Worm (Caenorhabditis elegans) whole organism, L1 larva: ENCODE data around the gene F55C9.15.

ENCODE experiments used
- blmp-1 ChIP-seq: fragments of 150-350 bp; optimal IDR thresholded peaks from 2 replicates; lab custom pipeline; 2014; ENCODE audit warnings: missing biosample characterization, missing genetic modification characterization
- ceh-8 ChIP-seq: fragments of 200-800 bp; sonication (Bioruptor generic); optimal IDR thresholded peaks from 2 replicates; lab custom pipeline; 2018; ENCODE audit warnings: mild to moderate bottlenecking, missing genetic modification characterization, moderate library complexity, missing compliant biosample characterization
- dsc-1 ChIP-seq: sonication (generic microtip); optimal IDR thresholded peaks from 2 replicates; lab custom pipeline; 2016; ENCODE audit warnings: mild to moderate bottlenecking, missing genetic modification characterization, missing compliant biosample characterization
- egl-13 ChIP-seq: sonication (generic microtip); optimal IDR thresholded peaks from 2 replicates; lab custom pipeline; 2016; ENCODE audit warnings: missing genotype, missing genetic modification reagents, missing genetic modification characterization, missing compliant biosample characterization
- lin-15B ChIP-seq: fragments of 150-350 bp; sonication (generic microtip); optimal IDR thresholded peaks from 3 replicates; lab custom pipeline; 2014; ENCODE audit warnings: missing biosample characterization, missing genetic modification characterization
- lin-35 ChIP-seq, 2 experiments: fragments of 150-350 bp; optimal IDR thresholded peaks; 2 replicates each; lab custom pipeline; 2014; ENCODE audit warnings: missing biosample characterization in 2 of 2, missing genetic modification characterization in 2 of 2, missing genetic modification reagents in 2 of 2
- mdl-1 ChIP-seq, 2 experiments: fragments of 150-350 bp; optimal IDR thresholded peaks; 2 replicates each; lab custom pipeline; 2014 to 2017; ENCODE audit warnings: missing biosample characterization in 2 of 2, missing genetic modification characterization in 2 of 2, inconsistent platforms in 1 of 2
- nhr-19 ChIP-seq: fragments of 200-800 bp; sonication (Bioruptor generic); conservative IDR thresholded peaks from 2 replicates; pipeline ENCODE4 v1.3.6; 2022; ENCODE audit warnings: missing genetic modification characterization, missing compliant biosample characterization
- nhr-47 ChIP-seq: sonication (generic microtip); optimal IDR thresholded peaks from 2 replicates; lab custom pipeline; 2016; ENCODE audit warnings: mild to moderate bottlenecking, missing genetic modification characterization, moderate library complexity, missing compliant biosample characterization
- tlp-1 ChIP-seq: fragments of 150-350 bp; optimal IDR thresholded peaks from 2 replicates; lab custom pipeline; 2014; ENCODE audit warnings: missing biosample characterization, missing genetic modification characterization
- unc-130 ChIP-seq: fragments of 150-350 bp; optimal IDR thresholded peaks from 2 replicates; lab custom pipeline; 2017; ENCODE audit warnings: missing biosample characterization, missing genetic modification characterization, inconsistent platforms
- unc-98 ChIP-seq: fragments of 200-800 bp; sonication (Bioruptor generic); IDR thresholded peaks from 2 replicates; pipeline ENCODE4 v1.3.6; 2022; ENCODE audit warnings: missing genetic modification characterization, missing compliant biosample characterization
- xbp-1 ChIP-seq: sonication (generic microtip); optimal IDR thresholded peaks from 2 replicates; lab custom pipeline; 2016; ENCODE audit warnings: missing genetic modification characterization, missing compliant biosample characterization
- zip-4 ChIP-seq: fragments of 200-800 bp; sonication (Bioruptor generic); optimal IDR thresholded peaks from 2 replicates; lab custom pipeline; 2018; ENCODE audit warnings: mild to moderate bottlenecking, missing genetic modification characterization, moderate library complexity, missing compliant biosample characterization

F55C9.15 gene

ce11 chrV:19260686-19261085 is 46.1 kb downstream of the F55C9.15 start:
- TF ChIP-seq mdl-1 (tag; optimal IDR thresholded peaks at IDR 0.05; lab: Kevin White, UChicago), result no peak
- no peak for TF ChIP-seq tlp-1
- TF ChIP-seq unc-98 (GFP tag; lab: Robert Waterston, UW), result no peak
- TF ChIP-seq unc-130 (tag; lab: Kevin White, UChicago), result no peak
- TF ChIP-seq zip-4 (GFP tag; lab: Kevin White, UChicago), result no peak

ce11 chrV:19259403-19259802 is 47.4 kb downstream of the F55C9.15 start:
- TF ChIP-seq egl-13 (tag; lab: Kevin White, UChicago) (no peak), lin-15B (no peak), nhr-19 (GFP tag; lab: Robert Waterston, UW) (no peak), lin-35 (GFP tag; optimal IDR thresholded peaks at IDR 0.05; lab: Kevin White, UChicago) (no peak), ceh-8 (GFP tag; lab: Kevin White, UChicago) (no peak)

DNA sequence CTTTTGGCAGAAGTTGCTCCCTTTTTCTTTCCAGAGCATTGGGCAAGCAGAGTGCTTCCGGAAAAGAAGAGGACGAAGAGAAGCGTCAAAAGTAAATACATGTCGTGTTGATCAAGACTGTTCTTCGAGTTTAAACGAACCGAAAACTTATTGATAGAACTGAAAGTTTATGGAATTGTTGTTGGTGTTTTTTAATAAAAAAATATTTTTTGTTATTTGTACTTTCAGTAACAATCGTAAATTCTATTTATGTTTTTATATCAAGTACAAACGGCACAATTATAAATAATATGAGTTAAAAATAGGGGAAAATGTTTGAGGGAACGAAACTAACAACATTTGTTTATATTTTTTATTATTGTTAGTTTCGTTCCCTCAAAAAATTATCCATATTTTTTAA is 49.2 kb downstream of the F55C9.15 start, which contains the start of gene F21D9.3:
TSS of gene F21D9.3 (minus strand) at position 101 of the 400 bp plus-strand sequence.
- no peak for TF ChIP-seq xbp-1 (tag; lab: Kevin White, UChicago)
- no peak for TF ChIP-seq blmp-1 (tag; lab: Kevin White, UChicago)
- TF ChIP-seq dsc-1 (tag; lab: Kevin White, UChicago), result no peak
- no peak for TF ChIP-seq unc-98 (GFP tag; lab: Robert Waterston, UW)
- no peak for TF ChIP-seq ceh-8 (GFP tag; lab: Kevin White, UChicago)
- no peak for TF ChIP-seq nhr-47 (tag; lab: Kevin White, UChicago)
- TF ChIP-seq, all 84 proteins: peak for 0
